Worm (Caenorhabditis elegans) whole organism, mixed stage, embryonic: ENCODE data around the gene dars-2.

ENCODE experiments used
- M03D4.4 ChIP-seq: sonication (generic microtip); optimal IDR thresholded peaks from 2 replicates; lab custom pipeline; 2017; ENCODE audit warnings: mild to moderate bottlenecking, missing genetic modification characterization, missing compliant biosample characterization
- bed-3 ChIP-seq: fragments of 200-800 bp; sonication (Bioruptor generic); optimal IDR thresholded peaks from 3 replicates; lab custom pipeline; 2018; ENCODE audit warnings: mild to moderate bottlenecking, missing genetic modification characterization, moderate library complexity, missing compliant biosample characterization
- blmp-1 ChIP-seq: fragments of 150-350 bp; optimal IDR thresholded peaks from 2 replicates; lab custom pipeline; 2014; ENCODE audit warnings: missing biosample characterization, missing genetic modification characterization
- ceh-39 ChIP-seq: fragments of 150-350 bp; optimal IDR thresholded peaks from 2 replicates; lab custom pipeline; 2014; ENCODE audit warnings: missing biosample characterization, missing genetic modification characterization
- ceh-43 ChIP-seq: fragments of 200-800 bp; sonication (Bioruptor generic); optimal IDR thresholded peaks from 2 replicates; lab custom pipeline; 2018; ENCODE audit warnings: mild to moderate bottlenecking, missing genetic modification characterization, moderate library complexity, missing compliant biosample characterization
- ceh-83 ChIP-seq: fragments of 200-800 bp; sonication (Bioruptor generic); optimal IDR thresholded peaks from 2 replicates; lab custom pipeline; 2018; ENCODE audit warnings: mild to moderate bottlenecking, missing genetic modification characterization, missing compliant biosample characterization
- ces-1 ChIP-seq: fragments of 150-350 bp; optimal IDR thresholded peaks from 2 replicates; lab custom pipeline; 2014; ENCODE audit warnings: missing biosample characterization, missing genetic modification reagents, missing genetic modification characterization
- cnd-1 ChIP-seq: fragments of 200-800 bp; sonication (Bioruptor generic); optimal IDR thresholded peaks from 2 replicates; lab custom pipeline; 2018; ENCODE audit warnings: mild to moderate bottlenecking, missing genetic modification characterization, missing compliant biosample characterization
- elt-1 ChIP-seq: sonication (generic microtip); optimal IDR thresholded peaks from 2 replicates; lab custom pipeline; 2017; ENCODE audit warnings: missing genetic modification characterization, mild to moderate bottlenecking, missing compliant biosample characterization, antibody characterized with exemption, moderate library complexity, borderline replicate concordance; ENCODE audit not compliant: insufficient read depth
- elt-3 ChIP-seq: fragments of 150-350 bp; optimal IDR thresholded peaks from 2 replicates; lab custom pipeline; 2014; ENCODE audit warnings: missing biosample characterization, missing genetic modification characterization
- ham-2 ChIP-seq: fragments of 200-800 bp; sonication (Bioruptor generic); optimal IDR thresholded peaks from 2 replicates; lab custom pipeline; 2018; ENCODE audit warnings: mild to moderate bottlenecking, missing genetic modification characterization, missing compliant biosample characterization
- hlh-1 ChIP-seq: fragments of 150-350 bp; optimal IDR thresholded peaks from 2 replicates; lab custom pipeline; 2014; ENCODE audit warnings: missing biosample characterization, missing genetic modification reagents, missing genetic modification characterization
- lin-13 ChIP-seq: fragments of 150-350 bp; optimal IDR thresholded peaks from 2 replicates; lab custom pipeline; 2014; ENCODE audit warnings: missing biosample characterization, missing genetic modification characterization
- lin-32 ChIP-seq: fragments of 200-800 bp; sonication (Bioruptor generic); optimal IDR thresholded peaks from 2 replicates; lab custom pipeline; 2018; ENCODE audit warnings: mild to moderate bottlenecking, missing genetic modification characterization, missing compliant biosample characterization
- lsy-2 ChIP-seq: fragments of 150-350 bp; optimal IDR thresholded peaks from 2 replicates; lab custom pipeline; 2014; ENCODE audit warnings: missing biosample characterization, missing genetic modification characterization
- mab-5 ChIP-seq: fragments of 150-350 bp; optimal IDR thresholded peaks from 2 replicates; lab custom pipeline; 2014; ENCODE audit warnings: missing biosample characterization, missing genetic modification characterization
- mep-1 ChIP-seq: fragments of 150-350 bp; optimal IDR thresholded peaks from 2 replicates; lab custom pipeline; 2017; ENCODE audit warnings: missing biosample characterization, missing genetic modification reagents, missing genetic modification characterization, inconsistent platforms
- mls-2 ChIP-seq: sonication (generic microtip); optimal IDR thresholded peaks from 2 replicates; lab custom pipeline; 2016; ENCODE audit warnings: mild to moderate bottlenecking, missing genetic modification characterization, moderate library complexity, missing compliant biosample characterization
- nhr-2 ChIP-seq: fragments of 150-350 bp; optimal IDR thresholded peaks from 2 replicates; lab custom pipeline; 2014; ENCODE audit warnings: missing biosample characterization, missing genetic modification characterization
- nhr-237 ChIP-seq: fragments of 150-350 bp; optimal IDR thresholded peaks from 2 replicates; lab custom pipeline; 2014; ENCODE audit warnings: missing biosample characterization, missing genetic modification characterization
- pha-4 ChIP-seq: fragments of 150-350 bp; optimal IDR thresholded peaks from 2 replicates; lab custom pipeline; 2018; ENCODE audit warnings: missing biosample characterization, missing genetic modification reagents, missing genetic modification characterization
- sem-2 ChIP-seq: fragments of 200-800 bp; sonication (Bioruptor generic); optimal IDR thresholded peaks from 2 replicates; lab custom pipeline; 2018; ENCODE audit warnings: mild to moderate bottlenecking, missing genetic modification characterization, missing compliant biosample characterization
- sptf-1 ChIP-seq: sonication (generic microtip); optimal IDR thresholded peaks from 2 replicates; lab custom pipeline; 2017; ENCODE audit warnings: mild to moderate bottlenecking, missing genetic modification characterization, moderate library complexity, missing compliant biosample characterization
- unc-120 ChIP-seq: sonication (generic microtip); optimal IDR thresholded peaks from 2 replicates; lab custom pipeline; 2017; ENCODE audit warnings: missing genetic modification characterization, missing compliant biosample characterization; ENCODE audit not compliant: poor library complexity, severe bottlenecking
- unc-39 ChIP-seq: fragments of 150-350 bp; optimal IDR thresholded peaks from 2 replicates; lab custom pipeline; 2014; ENCODE audit warnings: missing biosample characterization, missing genetic modification characterization
- unc-62 ChIP-seq: fragments of 150-350 bp; optimal IDR thresholded peaks from 2 replicates; lab custom pipeline; 2014; ENCODE audit warnings: missing biosample characterization, missing genetic modification reagents, missing genetic modification characterization

dars-2 gene

DNA sequence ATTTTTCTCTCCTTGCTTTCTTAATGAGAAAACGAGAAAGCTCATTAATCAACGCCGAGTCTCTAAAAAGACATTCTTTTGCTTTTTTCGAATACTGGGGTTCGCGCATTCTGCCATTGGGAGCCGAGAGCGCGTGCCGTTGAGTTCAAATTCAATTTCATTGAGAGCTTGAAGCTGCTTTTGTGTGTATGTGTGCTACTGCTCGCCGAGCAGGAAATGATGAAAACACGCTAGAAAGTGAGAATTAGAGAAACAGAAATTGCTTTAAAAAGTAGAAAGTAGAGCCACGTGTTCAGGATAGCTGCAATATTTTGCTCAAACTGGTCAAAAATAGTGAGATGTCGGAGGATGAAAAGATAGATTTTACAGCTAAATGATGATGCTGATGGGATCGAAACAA is 22.9 kb upstream of the dars-2 start:
- peak; percentile 93 for TF ChIP-seq ces-1 (GFP tag; lab: Kevin White, UChicago)
- no peak for TF ChIP-seq mab-5
- TF ChIP-seq hlh-1 (tag; lab: Kevin White, UChicago): no peak
- TF ChIP-seq sptf-1 (tag; lab: Kevin White, UChicago): no peak
- no peak for TF ChIP-seq lsy-2 (tag; lab: Kevin White, UChicago)
- peak; percentile 19 for TF ChIP-seq unc-120 (tag; lab: Kevin White, UChicago)
- no peak for TF ChIP-seq ceh-83 (GFP tag; lab: Kevin White, UChicago)

DNA sequence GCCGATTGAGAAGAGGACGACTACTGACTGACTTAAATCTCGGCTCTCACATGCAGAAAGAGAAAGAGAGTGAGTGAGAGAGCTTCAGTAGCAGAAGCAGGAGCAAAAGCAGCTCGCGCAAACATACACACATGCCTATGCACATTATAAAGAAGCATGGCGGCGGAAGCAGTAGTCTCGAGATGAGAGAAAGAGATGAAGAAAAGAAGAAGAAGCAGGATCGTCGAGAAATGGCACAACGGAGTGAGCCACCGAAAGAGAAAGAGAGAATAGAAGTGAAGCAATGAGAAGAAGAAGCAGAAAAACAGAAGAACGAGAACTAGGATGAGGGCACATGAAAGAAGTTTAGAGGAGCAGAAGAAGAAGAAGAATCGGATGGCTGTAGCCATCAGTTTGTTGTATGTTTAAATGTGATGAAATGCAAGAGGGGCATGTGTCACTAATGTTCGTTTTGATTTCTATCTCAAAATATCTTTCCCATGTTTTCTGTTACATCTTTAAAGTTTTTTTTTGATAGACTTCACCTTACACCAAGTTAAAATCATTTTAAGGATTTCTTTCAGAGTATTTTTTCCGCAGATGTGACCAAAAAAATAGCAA is 21.6 kb upstream of the dars-2 start:
- TF ChIP-seq unc-62 (peak; percentile 66), blmp-1 (tag; lab: Kevin White, UChicago) (no peak), hlh-1 (tag; lab: Kevin White, UChicago) (peak; percentile 17), bed-3 (GFP tag; lab: Kevin White, UChicago) (no peak), mep-1 (tag; lab: Kevin White, UChicago) (no peak), pha-4 (tag; lab: Kevin White, UChicago) (no peak), unc-120 (tag; lab: Kevin White, UChicago) (peak; percentile 81), lin-13 (peak; percentile 4), lsy-2 (tag; lab: Kevin White, UChicago) (no peak), ces-1 (GFP tag; lab: Kevin White, UChicago) (peak; percentile 65), M03D4.4 (tag; lab: Kevin White, UChicago) (no peak)
- TF ChIP-seq, all 35 proteins: peak for 5

DNA sequence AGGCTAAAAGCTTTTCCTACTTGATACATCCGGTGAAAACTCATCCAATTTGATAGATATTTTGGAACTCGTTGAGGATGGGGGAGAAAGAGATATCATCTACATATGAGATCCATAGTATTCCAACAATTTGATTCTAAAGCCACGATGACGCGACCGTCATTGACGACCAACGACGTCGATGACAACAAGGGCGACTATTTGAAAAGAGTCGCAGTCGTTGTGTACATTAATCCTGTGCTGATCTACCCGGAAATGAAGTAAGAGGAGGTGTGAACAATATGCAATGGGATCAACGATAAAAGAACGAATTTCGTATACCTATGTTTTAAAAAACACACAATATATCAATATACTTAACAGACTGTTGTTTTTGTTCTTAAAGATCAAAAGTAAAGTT is 20.4 kb upstream of the dars-2 start:
- TF ChIP-seq lin-32 (GFP tag; lab: Kevin White, UChicago): no peak
- no peak for TF ChIP-seq sem-2 (GFP tag; lab: Kevin White, UChicago)
- no peak for TF ChIP-seq pha-4 (tag; lab: Kevin White, UChicago)
- TF ChIP-seq mab-5: no peak
- TF ChIP-seq elt-1: no peak
- TF ChIP-seq ceh-83 (GFP tag; lab: Kevin White, UChicago): no peak
- no peak for TF ChIP-seq cnd-1
- no peak for TF ChIP-seq bed-3 (GFP tag; lab: Kevin White, UChicago)
- no peak for TF ChIP-seq ceh-39 (tag; lab: Kevin White, UChicago)

DNA sequence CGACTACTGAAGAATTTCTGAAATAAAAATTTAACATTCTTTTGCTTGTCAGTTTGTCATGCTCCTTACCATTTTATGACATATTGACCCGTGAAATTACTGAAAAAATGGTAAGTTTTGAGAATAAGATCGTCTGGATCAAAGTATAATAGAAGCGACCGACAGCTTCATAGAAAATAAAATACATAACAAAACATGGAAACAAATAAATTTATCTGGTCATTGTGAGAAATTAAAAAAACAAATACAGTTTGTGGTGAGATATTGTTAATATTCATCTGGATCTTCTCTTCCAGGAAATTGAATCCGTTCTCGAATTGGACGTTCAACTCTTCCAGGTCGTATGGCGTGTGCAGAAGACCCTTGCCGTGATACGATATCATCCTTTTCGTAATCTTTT is 16.5 kb upstream of the dars-2 start, which contains the start of gene pkc-1:
TSS of gene pkc-1 (minus strand) at position 101 of the 400 bp plus-strand sequence.
- TF ChIP-seq nhr-2 (tag; lab: Kevin White, UChicago) (no peak), sem-2 (GFP tag; lab: Kevin White, UChicago) (no peak), elt-1 (no peak), unc-39 (tag; lab: Kevin White, UChicago) (no peak)

DNA sequence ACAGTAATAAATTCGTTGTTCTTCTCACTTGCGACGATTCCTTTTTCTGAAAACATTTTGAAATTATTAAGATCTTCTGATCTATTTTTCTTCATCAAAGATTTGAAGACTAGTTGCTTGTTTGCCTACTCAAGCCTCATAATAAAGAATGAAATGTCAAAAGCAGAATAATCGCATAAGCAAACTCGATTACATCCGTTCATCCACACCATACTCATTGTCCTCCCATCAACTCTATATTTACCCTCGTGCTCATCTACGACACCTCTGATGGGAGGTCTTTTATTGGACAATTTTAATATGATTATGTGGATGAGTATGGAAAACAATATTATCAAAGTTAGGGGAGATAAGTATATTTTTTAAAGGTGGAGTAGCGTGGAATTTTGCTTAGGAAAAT is 14.7 kb upstream of the dars-2 start:
- no peak for TF ChIP-seq ceh-43 (GFP tag; lab: Kevin White, UChicago)
- TF ChIP-seq elt-3 (tag; lab: Kevin White, UChicago): no peak
- no peak for TF ChIP-seq unc-39 (tag; lab: Kevin White, UChicago)
- peak; percentile 73 for TF ChIP-seq ces-1 (GFP tag; lab: Kevin White, UChicago)
- no peak for TF ChIP-seq hlh-1 (tag; lab: Kevin White, UChicago)

DNA sequence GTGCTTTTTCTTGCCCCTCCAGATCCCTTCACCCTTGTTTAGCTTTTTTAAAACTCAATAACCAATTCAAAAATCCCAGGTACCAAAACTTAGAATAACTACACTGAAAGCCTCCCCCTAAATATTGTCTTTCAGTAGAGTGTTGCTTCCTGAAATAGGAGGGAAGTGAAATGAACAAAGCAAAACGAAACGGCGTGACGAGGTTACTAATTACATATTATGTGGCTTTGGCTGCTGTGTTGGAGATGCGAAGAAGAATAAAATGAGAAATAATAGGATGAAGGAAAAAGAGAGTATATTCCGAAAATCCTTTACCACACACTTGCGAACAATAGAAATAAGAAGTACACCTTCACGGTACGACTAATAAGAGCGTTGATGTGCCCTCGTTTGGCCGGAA is 12.4 kb upstream of the dars-2 start:
- TF ChIP-seq unc-39 (tag; lab: Kevin White, UChicago) (no peak), ces-1 (GFP tag; lab: Kevin White, UChicago) (peak; percentile 67), ham-2 (GFP tag; lab: Kevin White, UChicago) (no peak), elt-1 (no peak), mep-1 (tag; lab: Kevin White, UChicago) (no peak), hlh-1 (tag; lab: Kevin White, UChicago) (no peak), nhr-2 (tag; lab: Kevin White, UChicago) (no peak), nhr-237 (tag; lab: Kevin White, UChicago) (no peak), mls-2 (tag; lab: Kevin White, UChicago) (no peak)
